Fruit fly (Drosophila melanogaster) whole organism, adult: ENCODE results near the gene CG45076.

ENCODE experiments used
- CG11617 ChIP-seq: fragments of 200-800 bp; sonication (Bioruptor generic); optimal IDR thresholded peaks from 2 replicates; lab custom pipeline; 2017; ENCODE audit warnings: mild to moderate bottlenecking, missing biosample characterization, missing genetic modification reagents, missing genetic modification characterization
- CG12768 ChIP-seq: fragments of 200-800 bp; sonication (Bioruptor generic); optimal IDR thresholded peaks from 2 replicates; lab custom pipeline; 2017; ENCODE audit warnings: missing biosample characterization, missing genetic modification characterization, mild to moderate bottlenecking, moderate library complexity, missing genetic modification reagents
- CG14711 ChIP-seq: fragments of 200-800 bp; sonication (Bioruptor generic); optimal IDR thresholded peaks from 2 replicates; lab custom pipeline; 2018; ENCODE audit warnings: missing biosample characterization, mild to moderate bottlenecking, missing genetic modification characterization, moderate library complexity
- CG1620 ChIP-seq: fragments of 200-800 bp; sonication (Bioruptor generic); optimal IDR thresholded peaks from 2 replicates; lab custom pipeline; 2016; ENCODE audit warnings: missing biosample characterization, missing genetic modification characterization
- CG7045 ChIP-seq: fragments of 200-800 bp; sonication (Bioruptor generic); optimal IDR thresholded peaks from 2 replicates; lab custom pipeline; 2017; ENCODE audit warnings: missing biosample characterization, mild to moderate bottlenecking, missing genetic modification characterization
- CG7101 ChIP-seq: fragments of 200-800 bp; sonication (Bioruptor generic); optimal IDR thresholded peaks from 2 replicates; lab custom pipeline; 2018; ENCODE audit warnings: missing biosample characterization, mild to moderate bottlenecking, missing genetic modification characterization, moderate library complexity
- Clk ChIP-seq: fragments of 200-800 bp; sonication (Bioruptor generic); optimal IDR thresholded peaks from 2 replicates; lab custom pipeline; 2017; ENCODE audit warnings: missing biosample characterization, missing genetic modification characterization
- Hr96 ChIP-seq: fragments of 200-800 bp; sonication (Bioruptor generic); optimal IDR thresholded peaks from 2 replicates; lab custom pipeline; 2016; ENCODE audit warnings: missing biosample characterization, missing genetic modification characterization
- Mnt ChIP-seq: fragments of 200-800 bp; sonication (Bioruptor generic); optimal IDR thresholded peaks from 2 replicates; lab custom pipeline; 2016; ENCODE audit warnings: missing biosample characterization, mild to moderate bottlenecking, missing genetic modification characterization
- cic ChIP-seq: fragments of 200-800 bp; sonication (Bioruptor generic); optimal IDR thresholded peaks from 2 replicates; lab custom pipeline; 2017; ENCODE audit warnings: missing biosample characterization, mild to moderate bottlenecking, missing genetic modification characterization, moderate library complexity
- cnc ChIP-seq, 2 experiments: fragments of >200 bp; optimal IDR thresholded peaks; 2 replicates each; lab custom pipeline; 2017
- kay ChIP-seq: fragments of 200-800 bp; sonication (Bioruptor generic); peaks from one replicate; lab custom pipeline; 2016; ENCODE audit warnings: missing biosample characterization, missing genetic modification characterization, borderline replicate concordance
- tj ChIP-seq: fragments of 200-800 bp; sonication (Bioruptor generic); optimal IDR thresholded peaks from 3 replicates; lab custom pipeline; 2017; ENCODE audit warnings: missing biosample characterization, mild to moderate bottlenecking, missing genetic modification characterization, moderate library complexity

DNA sequence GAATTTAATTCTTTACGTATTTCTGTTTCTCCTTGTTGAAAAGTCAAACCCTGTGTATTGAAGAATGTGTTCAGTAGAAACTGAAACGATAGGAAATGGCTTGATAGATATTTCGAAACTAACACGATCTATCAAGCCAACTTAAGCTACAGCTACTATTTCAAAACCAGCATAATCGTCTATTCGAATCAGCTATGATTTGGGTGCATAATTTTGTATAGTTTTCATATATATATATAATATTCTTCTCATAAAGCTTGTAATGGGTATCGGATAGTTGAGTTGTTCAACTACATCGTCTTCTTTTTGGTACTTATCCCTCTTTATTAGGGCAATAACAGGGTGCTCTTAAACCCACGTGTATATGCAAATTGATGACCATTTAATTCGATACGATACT, 41.3 kb downstream of the CG45076 start, which contains the start of gene tomboy20:
- TF ChIP-seq CG11617 (GFP tag; lab: Kevin White, UChicago), result no peak
- no peak for TF ChIP-seq tj
- TF ChIP-seq Hr96 (GFP tag; lab: Kevin White, UChicago), result no peak
- TF ChIP-seq CG12768 (GFP tag; lab: Kevin White, UChicago), result no peak
- no peak for TF ChIP-seq CG1620 (GFP tag; lab: Kevin White, UChicago)
- no peak for TF ChIP-seq kay (GFP tag; lab: Kevin White, UChicago)
- TF ChIP-seq Clk, result no peak
- TF ChIP-seq Mnt (GFP tag; lab: Kevin White, UChicago), result no peak
- TF ChIP-seq CG7101 (tag; lab: Kevin White, UChicago), result no peak
- no peak for TF ChIP-seq cic
- no peak for TF ChIP-seq CG14711 (tag; lab: Kevin White, UChicago)
- no peak for TF ChIP-seq cnc (optimal IDR thresholded peaks at IDR 0.05; lab: Kevin White, UChicago)
- no peak for TF ChIP-seq CG7045 (GFP tag; lab: Kevin White, UChicago)
